Worm (Caenorhabditis elegans) whole organism, young adult: Measurements from ENCODE around the gene unc-4.

Experiments used
- B0019.2 ChIP-seq: fragments of 200-800 bp; sonication (Bioruptor generic); conservative IDR thresholded peaks from 2 replicates; pipeline ENCODE4 v1.3.6; 2022; ENCODE audit warnings: missing genetic modification reagents, missing genetic modification characterization, missing compliant biosample characterization
- B0261.1 ChIP-seq: sonication (generic microtip); optimal IDR thresholded peaks from 2 replicates; lab custom pipeline; 2016; ENCODE audit warnings: mild to moderate bottlenecking, missing genetic modification characterization, moderate library complexity, missing compliant biosample characterization
- C17E4.6 ChIP-seq: fragments of 200-800 bp; sonication (Bioruptor generic); IDR thresholded peaks from 2 replicates; pipeline ENCODE4 v1.3.6; 2022; ENCODE audit warnings: missing genetic modification reagents, missing genetic modification characterization, missing compliant biosample characterization
- D2030.7 ChIP-seq: fragments of 200-800 bp; sonication (Bioruptor generic); IDR thresholded peaks from 2 replicates; pipeline ENCODE4 v1.3.6; 2022; ENCODE audit warnings: missing genetic modification reagents, missing genetic modification characterization, missing compliant biosample characterization
- F23B12.7 ChIP-seq: sonication (generic microtip); optimal IDR thresholded peaks from 2 replicates; lab custom pipeline; 2017; ENCODE audit warnings: missing genetic modification characterization, mild to moderate bottlenecking, missing compliant biosample characterization, antibody characterized with exemption, moderate library complexity; ENCODE audit not compliant: insufficient read depth
- T07F8.4 ChIP-seq: sonication (generic microtip); optimal IDR thresholded peaks from 2 replicates; lab custom pipeline; 2016; ENCODE audit warnings: mild to moderate bottlenecking, missing genetic modification characterization, moderate library complexity, missing compliant biosample characterization
- T26A5.8 ChIP-seq: sonication (generic microtip); optimal IDR thresholded peaks from 2 replicates; lab custom pipeline; 2016; ENCODE audit warnings: missing genetic modification characterization, missing compliant biosample characterization
- Y53F4B.3 ChIP-seq: fragments of 200-800 bp; sonication (Bioruptor generic); IDR thresholded peaks from 2 replicates; pipeline ENCODE4 v1.3.6; 2022; ENCODE audit warnings: missing genetic modification reagents, missing genetic modification characterization, missing compliant biosample characterization
- Y53G8AR.9 ChIP-seq: fragments of 200-800 bp; sonication (Bioruptor generic); conservative IDR thresholded peaks from 2 replicates; pipeline ENCODE4 v1.3.6; 2022; ENCODE audit warnings: missing genetic modification reagents, missing genetic modification characterization, missing compliant biosample characterization
- Y67H2A.10 ChIP-seq: fragments of 200-800 bp; sonication (Bioruptor generic); conservative IDR thresholded peaks from 2 replicates; pipeline ENCODE4 v1.3.6; 2022; ENCODE audit warnings: missing genetic modification reagents, missing genetic modification characterization, missing compliant biosample characterization
- Y95B8A.8 ChIP-seq: fragments of 200-800 bp; sonication (Bioruptor generic); IDR thresholded peaks from 2 replicates; pipeline ENCODE4 v1.3.6; 2022; ENCODE audit warnings: missing genetic modification reagents, missing genetic modification characterization, missing compliant biosample characterization
- ama-1 ChIP-seq, 3 experiments: fragments of 150-350 bp in 1 of 3; sonication (generic microtip) in 2 of 3; optimal IDR thresholded peaks; 2 replicates each; lab custom pipeline; 2014 to 2018; ENCODE audit warnings: missing biosample characterization in 2 of 3, missing genetic modification characterization in 2 of 3, missing genetic modification reagents in 2 of 3
- athp-1 ChIP-seq: sonication (generic microtip); optimal IDR thresholded peaks from 2 replicates; lab custom pipeline; 2017; ENCODE audit warnings: mild to moderate bottlenecking, missing genetic modification characterization, missing compliant biosample characterization
- attf-3 ChIP-seq: fragments of 200-800 bp; sonication (Bioruptor generic); conservative IDR thresholded peaks from 2 replicates; pipeline ENCODE4 v1.3.6; 2022; ENCODE audit warnings: missing genetic modification reagents, missing genetic modification characterization, missing compliant biosample characterization
- bed-1 ChIP-seq: fragments of 200-800 bp; sonication (Bioruptor generic); IDR thresholded peaks from 2 replicates; pipeline ENCODE4 v1.3.6; 2022; ENCODE audit warnings: missing genetic modification reagents, missing genetic modification characterization, missing compliant biosample characterization
- ceh-100 ChIP-seq: fragments of 200-800 bp; sonication (Bioruptor generic); IDR thresholded peaks from 2 replicates; pipeline ENCODE4 v1.3.6; 2022; ENCODE audit warnings: missing genetic modification reagents, missing genetic modification characterization, missing compliant biosample characterization
- ceh-27 ChIP-seq: fragments of 200-800 bp; sonication (Bioruptor generic); optimal IDR thresholded peaks from 2 replicates; lab custom pipeline; 2018; ENCODE audit warnings: mild to moderate bottlenecking, missing genetic modification characterization, moderate library complexity, missing compliant biosample characterization
- ceh-58 ChIP-seq: fragments of 200-800 bp; sonication (Bioruptor generic); IDR thresholded peaks from 2 replicates; pipeline ENCODE4 v1.3.6; 2022; ENCODE audit warnings: missing genetic modification characterization, missing compliant biosample characterization
- ceh-91 ChIP-seq: fragments of 200-800 bp; sonication (Bioruptor generic); IDR thresholded peaks from 2 replicates; pipeline ENCODE4 v1.3.6; 2022; ENCODE audit warnings: missing genetic modification reagents, missing genetic modification characterization, missing compliant biosample characterization
- dpff-1 ChIP-seq: sonication (generic microtip); optimal IDR thresholded peaks from 2 replicates; lab custom pipeline; 2017; ENCODE audit warnings: mild to moderate bottlenecking, missing genetic modification characterization, missing compliant biosample characterization
- dpl-1 ChIP-seq: fragments of 150-350 bp; optimal IDR thresholded peaks from 2 replicates; lab custom pipeline; 2014; ENCODE audit warnings: missing biosample characterization, missing genetic modification reagents, missing genetic modification characterization
- efl-1 ChIP-seq: fragments of 150-350 bp; optimal IDR thresholded peaks from 2 replicates; lab custom pipeline; 2014; ENCODE audit warnings: missing biosample characterization, missing genetic modification reagents, missing genetic modification characterization
- ekl-4 ChIP-seq: fragments of 200-800 bp; sonication (Bioruptor generic); IDR thresholded peaks from 2 replicates; pipeline ENCODE4 v1.3.6; 2022; ENCODE audit warnings: missing genetic modification reagents, missing genetic modification characterization, missing compliant biosample characterization
- him-1 ChIP-seq: sonication (generic microtip); optimal IDR thresholded peaks from 2 replicates; lab custom pipeline; 2016; ENCODE audit warnings: missing genotype, missing genetic modification reagents, missing genetic modification characterization, missing compliant biosample characterization
- hmg-1.2 ChIP-seq: fragments of 200-800 bp; sonication (Bioruptor generic); IDR thresholded peaks from 2 replicates; pipeline ENCODE4 v1.3.6; 2022; ENCODE audit warnings: missing genetic modification reagents, missing genetic modification characterization, missing compliant biosample characterization
- hrde-1 ChIP-seq: sonication (generic microtip); optimal IDR thresholded peaks from 2 replicates; lab custom pipeline; 2016; ENCODE audit warnings: missing genetic modification characterization, mild to moderate bottlenecking, missing compliant biosample characterization, moderate library complexity, missing genotype, missing genetic modification reagents, borderline replicate concordance
- let-607 ChIP-seq, 2 experiments: fragments of 200-800 bp in 1 of 2; sonication (Bioruptor generic) in 1 of 2; sonication (generic microtip) in 1 of 2; optimal IDR thresholded peaks; 2 replicates each; lab custom pipeline; 2016 to 2018; ENCODE audit warnings: mild to moderate bottlenecking in 2 of 2, missing compliant biosample characterization in 2 of 2, missing genetic modification characterization in 2 of 2, moderate library complexity in 2 of 2, missing genotype in 1 of 2
- lin-35 ChIP-seq, 3 experiments: fragments of 150-350 bp in 2 of 3; sonication (generic microtip) in 1 of 3; optimal IDR thresholded peaks; 2 replicates each; lab custom pipeline; 2014 to 2018; ENCODE audit warnings: missing biosample characterization in 3 of 3, missing genetic modification characterization in 3 of 3, missing genetic modification reagents in 3 of 3
- lir-1 ChIP-seq: fragments of 200-800 bp; sonication (Bioruptor generic); conservative IDR thresholded peaks from 2 replicates; pipeline ENCODE4 v1.3.6; 2022; ENCODE audit warnings: missing genetic modification reagents, missing genetic modification characterization, missing compliant biosample characterization
- lsl-1 ChIP-seq: fragments of 200-800 bp; sonication (Bioruptor generic); optimal IDR thresholded peaks from 2 replicates; lab custom pipeline; 2018; ENCODE audit warnings: mild to moderate bottlenecking, missing genetic modification characterization, moderate library complexity, missing compliant biosample characterization
- madf-6 ChIP-seq: fragments of 200-800 bp; sonication (Bioruptor generic); IDR thresholded peaks from 2 replicates; pipeline ENCODE4 v1.3.6; 2022; ENCODE audit warnings: missing genetic modification reagents, missing genetic modification characterization, missing compliant biosample characterization
- madf-8 ChIP-seq: fragments of 200-800 bp; sonication (Bioruptor generic); conservative IDR thresholded peaks from 2 replicates; pipeline ENCODE4 v1.3.6; 2022; ENCODE audit warnings: missing genetic modification reagents, missing genetic modification characterization, missing compliant biosample characterization
- mcd-1 ChIP-seq: fragments of 200-800 bp; sonication (Bioruptor generic); IDR thresholded peaks from 2 replicates; pipeline ENCODE4 v1.3.6; 2022; ENCODE audit warnings: missing genetic modification reagents, missing genetic modification characterization, missing compliant biosample characterization
- mes-4 ChIP-seq: sonication (generic microtip); optimal IDR thresholded peaks from 2 replicates; lab custom pipeline; 2016; ENCODE audit warnings: missing genotype, missing genetic modification characterization, missing compliant biosample characterization
- pha-4 ChIP-seq: fragments of 150-350 bp; sonication (generic microtip); optimal IDR thresholded peaks from 2 replicates; lab custom pipeline; 2014; ENCODE audit warnings: missing biosample characterization, missing genetic modification reagents, missing genetic modification characterization
- rcor-1 ChIP-seq: fragments of 200-800 bp; sonication (Bioruptor generic); IDR thresholded peaks from 2 replicates; pipeline ENCODE4 v1.3.6; 2022; ENCODE audit warnings: missing genetic modification reagents, missing genetic modification characterization, missing compliant biosample characterization
- rec-8 ChIP-seq, 2 experiments: sonication (generic microtip); optimal IDR thresholded peaks; 2 replicates each; lab custom pipeline; 2016; ENCODE audit warnings: mild to moderate bottlenecking in 2 of 2, missing genetic modification characterization in 2 of 2, missing genetic modification reagents in 2 of 2, missing genotype in 2 of 2, missing biosample characterization in 1 of 2, missing compliant biosample characterization in 1 of 2, moderate library complexity in 1 of 2
- repo-1 ChIP-seq: sonication (generic microtip); optimal IDR thresholded peaks from 2 replicates; lab custom pipeline; 2017; ENCODE audit warnings: mild to moderate bottlenecking, missing genetic modification characterization, missing compliant biosample characterization
- rpc-1 ChIP-seq, 2 experiments: fragments of 150-350 bp in 1 of 2; sonication (generic microtip) in 1 of 2; optimal IDR thresholded peaks; 2 replicates each; lab custom pipeline; 2014 to 2018; ENCODE audit warnings: missing biosample characterization in 1 of 2, missing genetic modification characterization in 1 of 2, missing genetic modification reagents in 1 of 2, missing genotype in 1 of 2
- snpc-3.4 ChIP-seq: sonication (generic microtip); optimal IDR thresholded peaks from 2 replicates; lab custom pipeline; 2017; ENCODE audit warnings: missing genetic modification characterization, mild to moderate bottlenecking, missing compliant biosample characterization, antibody characterized with exemption, moderate library complexity, missing genotype, missing genetic modification reagents
- sptf-2 ChIP-seq: fragments of 200-800 bp; sonication (Bioruptor generic); optimal IDR thresholded peaks from 2 replicates; lab custom pipeline; 2018; ENCODE audit warnings: mild to moderate bottlenecking, missing genetic modification characterization, missing compliant biosample characterization
- tbx-9 ChIP-seq: sonication (generic microtip); optimal IDR thresholded peaks from 2 replicates; lab custom pipeline; 2016; ENCODE audit warnings: borderline replicate concordance, missing genetic modification characterization, inconsistent platforms, missing compliant biosample characterization
- tlf-1 ChIP-seq: fragments of 200-800 bp; sonication (Bioruptor generic); optimal IDR thresholded peaks from 2 replicates; lab custom pipeline; 2018; ENCODE audit warnings: mild to moderate bottlenecking, missing genetic modification characterization, missing compliant biosample characterization
- unc-130 ChIP-seq: sonication (generic microtip); optimal IDR thresholded peaks from 2 replicates; lab custom pipeline; 2016; ENCODE audit warnings: missing genetic modification reagents, missing genetic modification characterization, missing compliant biosample characterization
- xnd-1 ChIP-seq: sonication (generic microtip); optimal IDR thresholded peaks from 2 replicates; lab custom pipeline; 2016; ENCODE audit warnings: missing genotype, missing genetic modification reagents, missing genetic modification characterization, missing compliant biosample characterization
- zfh-2 ChIP-seq: fragments of 200-800 bp; sonication (Bioruptor generic); conservative IDR thresholded peaks from 2 replicates; pipeline ENCODE4 v1.3.6; 2022; ENCODE audit warnings: missing genetic modification reagents, missing genetic modification characterization, missing compliant biosample characterization

The unc-4 gene

ce11 chrII:9938877-9939276 is 38.7 kb upstream of the unc-4 start, which contains the start of the genes C05C10.7 and C05C10.5 (continued):
- TF ChIP-seq madf-6, result peak; percentile 98
- TF ChIP-seq Y53G8AR.9, result 0 out of 2 replicates have a peak, but pooled peaks have one; percentile 38
- peak; percentile 93 for TF ChIP-seq ceh-91 (GFP tag; lab: Robert Waterston, UW)
- no peak for TF ChIP-seq Y53F4B.3
- TF ChIP-seq Y95B8A.8 (GFP tag; lab: Robert Waterston, UW), result peak; percentile 76; the same call in 1 of the 2 replicates
- TF ChIP-seq ekl-4 (GFP tag; lab: Robert Waterston, UW), result peak; percentile 78
- TF ChIP-seq snpc-3.4 (tag; lab: Kevin White, UChicago), result peak; percentile 88
- peak; percentile 90 for TF ChIP-seq D2030.7
- peak; percentile 43; the same call in 1 of the 2 replicates for TF ChIP-seq hmg-1.2 (GFP tag; lab: Robert Waterston, UW)
- TF ChIP-seq lsl-1, result peak; percentile 78
- TF ChIP-seq unc-130 (GFP tag; lab: Kevin White, UChicago), result peak; percentile 78
- TF ChIP-seq T07F8.4, result no peak
- TF ChIP-seq tlf-1 (GFP tag; lab: Kevin White, UChicago), result peak; percentile 62
- TF ChIP-seq mcd-1 (GFP tag; lab: Robert Waterston, UW), result peak; percentile 13; the same call in 1 of the 2 replicates
- TF ChIP-seq B0019.2 (GFP tag; lab: Robert Waterston, UW), result peak; percentile 86
- no peak for TF ChIP-seq bed-1 (GFP tag; lab: Robert Waterston, UW)
- TF ChIP-seq efl-1 (GFP tag; lab: Kevin White, UChicago), result peak; percentile 97
- peak; percentile 46; the same call in 1 of the 2 replicates for TF ChIP-seq rcor-1 (GFP tag; lab: Robert Waterston, UW)
- peak; percentile 93 for TF ChIP-seq madf-8 (GFP tag; lab: Robert Waterston, UW)
- TF ChIP-seq xnd-1 (tag; lab: Kevin White, UChicago), result peak; percentile 86

ce11 chrII:9937611-9938010 is 37.4 kb upstream of the unc-4 start:
- TF ChIP-seq dpff-1 (tag; lab: Kevin White, UChicago), result no peak
- TF ChIP-seq him-1 (tag; lab: Kevin White, UChicago), result no peak
- TF ChIP-seq lir-1 (GFP tag; lab: Robert Waterston, UW), result 0 out of 2 replicates have a peak, but pooled peaks have one; percentile 9
- no peak for TF ChIP-seq attf-3 (GFP tag; lab: Robert Waterston, UW)
- peak; percentile 40 for TF ChIP-seq pha-4 (tag; lab: Kevin White, UChicago)
- no peak for TF ChIP-seq sptf-2 (GFP tag; lab: Kevin White, UChicago)
- peak; percentile 3 for TF ChIP-seq ceh-27
- TF ChIP-seq tbx-9 (tag; lab: Kevin White, UChicago), result no peak
- no peak for TF ChIP-seq bed-1 (GFP tag; lab: Robert Waterston, UW)
- no peak for TF ChIP-seq F23B12.7
- TF ChIP-seq dpl-1, result no peak
- TF ChIP-seq mes-4 (tag; lab: Kevin White, UChicago), result no peak
- no peak for TF ChIP-seq zfh-2 (GFP tag; lab: Robert Waterston, UW)
- TF ChIP-seq T26A5.8 (tag; lab: Kevin White, UChicago), result no peak
- TF ChIP-seq ceh-100, result no peak
- no peak for TF ChIP-seq ceh-58 (GFP tag; lab: Robert Waterston, UW)
- no peak for TF ChIP-seq rpc-1 (optimal IDR thresholded peaks at IDR 0.05; lab: Kevin White, UChicago)
- no peak for TF ChIP-seq rpc-1 (tag; optimal IDR thresholded peaks at IDR 0.05; lab: Kevin White, UChicago)
- TF ChIP-seq athp-1 (tag; lab: Kevin White, UChicago), result no peak
- no peak for TF ChIP-seq rec-8 (tag; optimal IDR thresholded peaks at IDR 0.05; lab: Kevin White, UChicago)
- no peak for TF ChIP-seq Y67H2A.10
- TF ChIP-seq lin-35 (GFP tag; optimal IDR thresholded peaks at IDR 0.05; lab: Kevin White, UChicago), result peak in 1 of 3 experiments; percentile 25
- 0 out of 2 replicates have a peak, but pooled peaks have one; percentile 9 for TF ChIP-seq C17E4.6 (GFP tag; lab: Robert Waterston, UW)
- TF ChIP-seq let-607 (tag; optimal IDR thresholded peaks at IDR 0.05; lab: Kevin White, UChicago), result peak; percentile 13 to 26
- no peak for TF ChIP-seq D2030.7
- TF ChIP-seq ama-1 (optimal IDR thresholded peaks at IDR 0.05; lab: Kevin White, UChicago), result peak; percentile 90
- TF ChIP-seq ama-1 (GFP tag; optimal IDR thresholded peaks at IDR 0.05; lab: Kevin White, UChicago), result no peak
- TF ChIP-seq unc-130 (GFP tag; lab: Kevin White, UChicago), result no peak
- no peak for TF ChIP-seq hrde-1 (tag; lab: Kevin White, UChicago)
- TF ChIP-seq repo-1 (tag; lab: Kevin White, UChicago), result no peak
- TF ChIP-seq B0261.1 (tag; lab: Kevin White, UChicago), result no peak
